Worm (Caenorhabditis elegans) whole organism, L3 larva: ENCODE data around the gene C18H9.1.

ENCODE experiments used
- egl-5 ChIP-seq: fragments of 150-350 bp; optimal IDR thresholded peaks from 2 replicates; lab custom pipeline; 2017; ENCODE audit warnings: missing biosample characterization, missing genetic modification reagents, missing genetic modification characterization, inconsistent platforms
- nhr-25 ChIP-seq: sonication (generic microtip); optimal IDR thresholded peaks from 2 replicates; lab custom pipeline; 2017; ENCODE audit warnings: missing biosample characterization, missing genetic modification characterization
- nhr-28 ChIP-seq: fragments of 150-350 bp; optimal IDR thresholded peaks from 2 replicates; lab custom pipeline; 2014; ENCODE audit warnings: missing biosample characterization, missing genetic modification characterization
- nhr-76 ChIP-seq: fragments of 150-350 bp; sonication (generic microtip); optimal IDR thresholded peaks from 5 replicates; lab custom pipeline; 2014; ENCODE audit warnings: missing biosample characterization, missing genetic modification characterization
- skn-1 ChIP-seq: fragments of 150-350 bp; optimal IDR thresholded peaks from 2 replicates; lab custom pipeline; 2014; ENCODE audit warnings: missing biosample characterization, missing genetic modification characterization
- unc-39 ChIP-seq: sonication (generic microtip); optimal IDR thresholded peaks from 4 replicates; lab custom pipeline; 2017; ENCODE audit warnings: missing biosample characterization, missing genetic modification characterization

ce11 chrII:6716638-6717037 is 17.8 kb downstream of the C18H9.1 start, which contains the start of the genes T14B4.5 and T14B4.20:
- TF ChIP-seq egl-5 (tag; lab: Kevin White, UChicago): no peak
- no peak for TF ChIP-seq skn-1 (tag; lab: Kevin White, UChicago)
- TF ChIP-seq nhr-28 (tag; lab: Kevin White, UChicago): no peak
- peak; percentile 38 for TF ChIP-seq nhr-25 (tag; lab: Kevin White, UChicago)
- TF ChIP-seq unc-39: no peak
- TF ChIP-seq nhr-76 (tag; lab: Kevin White, UChicago): no peak
